Worm (Caenorhabditis elegans): ENCODE data around the gene glrx-22.
A peak's percentile ranks its signal among the peaks of the same experiment; 100 is the strongest.

The glrx-22 gene

ce11 chrIV:8233268-8233667, 32.2 kb upstream of the glrx-22 start:
- TF ChIP-seq ZK546.5 (tag; optimal IDR thresholded peaks at IDR 0.05): no peak
- TF ChIP-seq pha-4 (tag; optimal IDR thresholded peaks at IDR 0.05): peak; percentile 2

ce11 chrIV:8232428-8232827, 31.4 kb upstream of the glrx-22 start:
- TF ChIP-seq unc-62 (GFP tag; optimal IDR thresholded peaks at IDR 0.05) (no peak), pqm-1 (tag; optimal IDR thresholded peaks at IDR 0.05) (no peak), hmg-11 (tag; optimal IDR thresholded peaks at IDR 0.05) (peak; percentile 0), nhr-23 (tag; optimal IDR thresholded peaks at IDR 0.05) (peak; percentile 23), nfya-1 (tag; optimal IDR thresholded peaks at IDR 0.05; ENCODE audit: insufficient read depth) (peak; percentile 54), pha-4 (tag; optimal IDR thresholded peaks at IDR 0.05) (peak; percentile 17), nhr-25 (tag; optimal IDR thresholded peaks at IDR 0.05) (peak; percentile 38)

DNA sequence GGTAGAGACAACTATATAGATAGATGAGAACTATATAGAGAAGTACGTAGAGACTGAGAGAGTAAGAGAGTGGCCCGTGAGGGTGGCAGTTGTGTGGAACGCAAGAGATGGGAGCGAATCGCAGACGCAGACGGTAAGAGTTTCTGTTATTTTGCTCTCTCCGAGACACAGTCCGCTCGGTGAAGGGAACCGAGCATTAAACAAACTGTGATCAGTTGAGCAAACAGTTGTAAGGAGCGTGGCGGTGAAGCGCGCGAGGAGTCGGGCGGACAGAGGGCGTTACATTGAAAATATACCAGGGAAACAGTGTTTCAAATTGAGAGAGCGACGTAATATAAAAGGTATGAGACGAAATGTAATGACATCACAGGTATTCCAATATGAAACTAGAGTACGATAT, 28.5 kb upstream of the glrx-22 start:
- no peak for TF ChIP-seq ama-1 (optimal IDR thresholded peaks at IDR 0.05)
- no peak for TF ChIP-seq nhr-28 (tag; optimal IDR thresholded peaks at IDR 0.05)
- TF ChIP-seq egl-5 (tag; optimal IDR thresholded peaks at IDR 0.05): no peak
- TF ChIP-seq tbx-2 (tag; optimal IDR thresholded peaks at IDR 0.05): no peak
- no peak for TF ChIP-seq ZK546.5 (tag; optimal IDR thresholded peaks at IDR 0.05)
- no peak for TF ChIP-seq egl-27 (tag; optimal IDR thresholded peaks at IDR 0.05)
- TF ChIP-seq lsy-12 (tag; optimal IDR thresholded peaks at IDR 0.05): peak; percentile 43
- peak; percentile 26 for TF ChIP-seq nhr-43 (tag; optimal IDR thresholded peaks at IDR 0.05; ENCODE audit: poor library complexity, severe bottlenecking)
- TF ChIP-seq nhr-23 (tag; optimal IDR thresholded peaks at IDR 0.05): no peak
- peak; percentile 3 for TF ChIP-seq fos-1 (tag; optimal IDR thresholded peaks at IDR 0.05)
- no peak for TF ChIP-seq ztf-11 (tag; optimal IDR thresholded peaks at IDR 0.05)
- no peak for TF ChIP-seq lin-15B (tag; optimal IDR thresholded peaks at IDR 0.05)
- no peak for TF ChIP-seq elt-1 (tag; optimal IDR thresholded peaks at IDR 0.05)
- TF ChIP-seq nhr-237 (tag; optimal IDR thresholded peaks at IDR 0.05): no peak
- no peak for TF ChIP-seq nhr-25 (tag; optimal IDR thresholded peaks at IDR 0.05)
- TF ChIP-seq skn-1 (tag; optimal IDR thresholded peaks at IDR 0.05): no peak
- TF ChIP-seq R02D3.7 (tag; optimal IDR thresholded peaks at IDR 0.05): no peak
- no peak for TF ChIP-seq nhr-11 (tag; optimal IDR thresholded peaks at IDR 0.05)
- no peak for TF ChIP-seq unc-62 (GFP tag; optimal IDR thresholded peaks at IDR 0.05)
- no peak for TF ChIP-seq elt-3 (tag; optimal IDR thresholded peaks at IDR 0.05)
- TF ChIP-seq zag-1 (tag; optimal IDR thresholded peaks at IDR 0.05): no peak
- no peak for TF ChIP-seq mml-1 (tag; optimal IDR thresholded peaks at IDR 0.05)
- peak; percentile 59 for TF ChIP-seq hmg-11 (tag; optimal IDR thresholded peaks at IDR 0.05)
- TF ChIP-seq ztf-4 (tag; optimal IDR thresholded peaks at IDR 0.05): no peak
- TF ChIP-seq fkh-2 (tag; optimal IDR thresholded peaks at IDR 0.05): no peak
- TF ChIP-seq lin-39 (tag; optimal IDR thresholded peaks at IDR 0.05): no peak
- no peak for TF ChIP-seq ceh-82 (tag; optimal IDR thresholded peaks at IDR 0.05)
- TF ChIP-seq ceh-16 (tag; optimal IDR thresholded peaks at IDR 0.05): no peak
- peak; percentile 43 for TF ChIP-seq jun-1 (tag; optimal IDR thresholded peaks at IDR 0.05)
- no peak for TF ChIP-seq aly-2 (tag; optimal IDR thresholded peaks at IDR 0.05)
- TF ChIP-seq ceh-28 (tag; optimal IDR thresholded peaks at IDR 0.05): no peak
- TF ChIP-seq unc-39 (tag; optimal IDR thresholded peaks at IDR 0.05): no peak
- TF ChIP-seq nhr-67 (tag; optimal IDR thresholded peaks at IDR 0.05): no peak
- TF ChIP-seq pqm-1 (tag; optimal IDR thresholded peaks at IDR 0.05): peak; percentile 87
- no peak for TF ChIP-seq ceh-9 (tag; optimal IDR thresholded peaks at IDR 0.05)
- TF ChIP-seq pha-4 (tag; optimal IDR thresholded peaks at IDR 0.05): peak; percentile 90
- TF ChIP-seq elt-2 (tag; optimal IDR thresholded peaks at IDR 0.05): peak; percentile 89
- no peak for TF ChIP-seq daf-12 (tag; optimal IDR thresholded peaks at IDR 0.05)
- TF ChIP-seq fkh-10 (GFP tag; optimal IDR thresholded peaks at IDR 0.05): no peak
- TF ChIP-seq nhr-12 (tag; optimal IDR thresholded peaks at IDR 0.05): no peak
- peak; percentile 23 for TF ChIP-seq nfya-1 (tag; optimal IDR thresholded peaks at IDR 0.05; ENCODE audit: insufficient read depth)
- no peak for TF ChIP-seq eor-1 (tag; optimal IDR thresholded peaks at IDR 0.05)
- no peak for TF ChIP-seq sea-2 (GFP tag; optimal IDR thresholded peaks at IDR 0.05)
- TF ChIP-seq mdl-1 (tag; optimal IDR thresholded peaks at IDR 0.05): peak; percentile 1
- TF ChIP-seq nhr-76 (tag; optimal IDR thresholded peaks at IDR 0.05): no peak
- TF ChIP-seq snpc-4 (tag; optimal IDR thresholded peaks at IDR 0.05): peak; percentile 6
- no peak for TF ChIP-seq nhr-77 (tag; optimal IDR thresholded peaks at IDR 0.05)
